Fruit fly (Drosophila melanogaster) whole organism, larva: ENCODE data around the gene slp1.

Source experiments
- noc ChIP-seq: fragments of 200-800 bp; sonication (Bioruptor generic); optimal IDR thresholded peaks from 3 replicates; lab custom pipeline; 2019; ENCODE audit warnings: missing biosample characterization, mild to moderate bottlenecking, missing genetic modification characterization, moderate library complexity

The slp1 gene

dm6 chr2L:3825413-3825812 is at the start of gene slp1:
slp1 (plus strand) TSS chr2L:3825675.
- TF ChIP-seq noc (tag; lab: Kevin White, UChicago) = no peak

- TF ChIP-seq noc (tag; lab: Kevin White, UChicago) = peak; percentile 4
Observed at dm6 chr2L:3775767-3776351, 49.6 kb upstream of the slp1 start.

- peak; percentile 88 for TF ChIP-seq noc (tag; lab: Kevin White, UChicago)
Observed at dm6 chr2L:3776614-3777196, 48.8 kb upstream of the slp1 start.

dm6 chr2L:3777485-3777884 is 48.0 kb upstream of the slp1 start:
- no peak for TF ChIP-seq noc (tag; lab: Kevin White, UChicago)

dm6 chr2L:3778157-3779060 is 47.1 kb upstream of the slp1 start:
- TF ChIP-seq noc (tag; lab: Kevin White, UChicago) = peak; percentile 28

- TF ChIP-seq noc (tag; lab: Kevin White, UChicago) = peak; percentile 71
Observed at dm6 chr2L:3779143-3779788, 46.2 kb upstream of the slp1 start.

dm6 chr2L:3780587-3780986 is 44.9 kb upstream of the slp1 start:
- TF ChIP-seq noc (tag; lab: Kevin White, UChicago) = no peak

dm6 chr2L:3781132-3781877 is 44.2 kb upstream of the slp1 start:
- TF ChIP-seq noc (tag; lab: Kevin White, UChicago) = peak; percentile 38

- TF ChIP-seq noc (tag; lab: Kevin White, UChicago) = no peak
Observed at dm6 chr2L:3784268-3784997, 41.0 kb upstream of the slp1 start, which contains the start of gene CG31960. CG31960 (plus strand) TSS chr2L:3784947.

- TF ChIP-seq noc (tag; lab: Kevin White, UChicago) = no peak
Observed at dm6 chr2L:3785402-3785801, 40.1 kb upstream of the slp1 start.

dm6 chr2L:3786246-3786645 is 39.2 kb upstream of the slp1 start:
- no peak for TF ChIP-seq noc (tag; lab: Kevin White, UChicago)

- TF ChIP-seq noc (tag; lab: Kevin White, UChicago) = peak; percentile 39
Observed at dm6 chr2L:3787028-3787427, 38.4 kb upstream of the slp1 start, which contains the start of gene bark. bark (plus strand) TSS chr2L:3787167.

dm6 chr2L:3788150-3788549 is 37.3 kb upstream of the slp1 start:
- no peak for TF ChIP-seq noc (tag; lab: Kevin White, UChicago)

- peak; percentile 21 for TF ChIP-seq noc (tag; lab: Kevin White, UChicago)
Observed at dm6 chr2L:3789290-3790067, 36.0 kb upstream of the slp1 start.
